Fruit fly (Drosophila melanogaster): ENCODE results near the gene Apc.

- TF ChIP-seq Blimp-1 (GFP tag; optimal IDR thresholded peaks at IDR 0.05): no peak
- no peak for TF ChIP-seq CG10631 (GFP tag; optimal IDR thresholded peaks at IDR 0.05)
- TF ChIP-seq Ets96B (tag; optimal IDR thresholded peaks at IDR 0.05): no peak
- no peak for TF ChIP-seq fkh (GFP tag; optimal IDR thresholded peaks at IDR 0.05)
- no peak for TF ChIP-seq fd59A (GFP tag; optimal IDR thresholded peaks at IDR 0.05)
- TF ChIP-seq eg (GFP tag; IDR thresholded peaks at IDR 0.05): no peak
- TF ChIP-seq net (GFP tag; optimal IDR thresholded peaks at IDR 0.05): no peak
- TF ChIP-seq Hr39 (GFP tag; optimal IDR thresholded peaks at IDR 0.05): no peak
- TF ChIP-seq CG4318 (GFP tag; optimal IDR thresholded peaks at IDR 0.05): no peak
Observed at dm6 chr3R:28872605-28873004, 28.1 kb upstream of the Apc start, which contains the start of gene Nepl17.
